Fruit fly (Drosophila melanogaster): ENCODE measurements around the gene CG17129.

Gene CG17129

dm6 chr3L:684749-685440 is 4.8 kb upstream of the CG17129 start (continued):
- TF ChIP-seq ci (GFP tag; IDR thresholded peaks at IDR 0.05), result peak; percentile 9; the same call in 1 of the 3 replicates
- no peak for TF ChIP-seq sna (GFP tag; IDR thresholded peaks at IDR 0.05; ENCODE audit: partially characterized antibody)
- no peak for TF ChIP-seq lbe (GFP tag; optimal IDR thresholded peaks at IDR 0.05)
- TF ChIP-seq gsb-n (tag; optimal IDR thresholded peaks at IDR 0.05), result no peak
- no peak for TF ChIP-seq Mad (GFP tag; optimal IDR thresholded peaks at IDR 0.05)
- TF ChIP-seq CHES-1-like (GFP tag; optimal IDR thresholded peaks at IDR 0.05), result no peak
- TF ChIP-seq CG4730 (GFP tag; IDR thresholded peaks at IDR 0.05), result no peak
- no peak for TF ChIP-seq CG10543 (GFP tag; optimal IDR thresholded peaks at IDR 0.05)
- peak; percentile 71 for TF ChIP-seq Ets65A (GFP tag)
- no peak for TF ChIP-seq zen2 (GFP tag; IDR thresholded peaks at IDR 0.05; ENCODE audit: partially characterized antibody)
- no peak for TF ChIP-seq Eip74EF (GFP tag; optimal IDR thresholded peaks at IDR 0.05)
- TF ChIP-seq CG16815 (GFP tag; optimal IDR thresholded peaks at IDR 0.05), result no peak
- no peak for TF ChIP-seq ATbp (GFP tag; optimal IDR thresholded peaks at IDR 0.05)
- no peak for TF ChIP-seq E2f2 (GFP tag; IDR thresholded peaks at IDR 0.05)
- TF ChIP-seq br (optimal IDR thresholded peaks at IDR 0.05), result no peak
- no peak for TF ChIP-seq unpg (GFP tag; optimal IDR thresholded peaks at IDR 0.05)
- no peak for TF ChIP-seq HLH4C (GFP tag; IDR thresholded peaks at IDR 0.05; ENCODE audit: partially characterized antibody)
- no peak for TF ChIP-seq CG18476 (GFP tag; optimal IDR thresholded peaks at IDR 0.05)
- no peak for TF ChIP-seq tx (GFP tag; optimal IDR thresholded peaks at IDR 0.05)
- no peak for TF ChIP-seq mam (GFP tag; optimal IDR thresholded peaks at IDR 0.05)
- TF ChIP-seq Sry-δ (GFP tag; optimal IDR thresholded peaks at IDR 0.05), result no peak
- no peak for TF ChIP-seq Xrp1 (GFP tag; IDR thresholded peaks at IDR 0.05)
- no peak for TF ChIP-seq phol (tag; optimal IDR thresholded peaks at IDR 0.05)
- peak; percentile 0 for TF ChIP-seq Hsf (GFP tag; optimal IDR thresholded peaks at IDR 0.05)
- no peak for TF ChIP-seq TFAM (GFP tag; optimal IDR thresholded peaks at IDR 0.05)
- TF ChIP-seq Med (GFP tag), result peak; percentile 7
- TF ChIP-seq pho (GFP tag; optimal IDR thresholded peaks at IDR 0.05), result no peak
- no peak for TF ChIP-seq CG43689 (GFP tag; IDR thresholded peaks at IDR 0.05)
- TF ChIP-seq CG12769 (tag; optimal IDR thresholded peaks at IDR 0.05), result no peak
- no peak for TF ChIP-seq CG2116 (GFP tag; optimal IDR thresholded peaks at IDR 0.05)
- no peak for TF ChIP-seq CG7745 (tag; optimal IDR thresholded peaks at IDR 0.05)
- TF ChIP-seq CG15269 (tag; optimal IDR thresholded peaks at IDR 0.05), result no peak
- no peak for TF ChIP-seq CG17612 (GFP tag; IDR thresholded peaks at IDR 0.05)
- no peak for TF ChIP-seq Spps (tag; optimal IDR thresholded peaks at IDR 0.05)
- no peak for TF ChIP-seq CG33213 (GFP tag; optimal IDR thresholded peaks at IDR 0.05)
- TF ChIP-seq abd-A (tag; optimal IDR thresholded peaks at IDR 0.05), result no peak
- no peak for TF ChIP-seq CG10267 (tag; optimal IDR thresholded peaks at IDR 0.05)
- no peak for TF ChIP-seq CG12391 (tag; optimal IDR thresholded peaks at IDR 0.05)
- TF ChIP-seq CG1529 (GFP tag; optimal IDR thresholded peaks at IDR 0.05), result no peak
- no peak for TF ChIP-seq Ssrp (tag; optimal IDR thresholded peaks at IDR 0.05)
- 0 out of 3 replicates have a peak, but pooled peaks have one; percentile 38 for TF ChIP-seq Doc3 (GFP tag; IDR thresholded peaks at IDR 0.05; ENCODE audit: partially characterized antibody)
- TF ChIP-seq pros (GFP tag; optimal IDR thresholded peaks at IDR 0.05), result peak; percentile 47
- no peak for TF ChIP-seq Dip2 (GFP tag; IDR thresholded peaks at IDR 0.05)
- TF ChIP-seq CG14667 (GFP tag; IDR thresholded peaks at IDR 0.05), result no peak
- TF ChIP-seq CG7372 (GFP tag; IDR thresholded peaks at IDR 0.05), result no peak
- TF ChIP-seq Abd-B (GFP tag; optimal IDR thresholded peaks at IDR 0.05), result no peak
- TF ChIP-seq Myb (GFP tag; optimal IDR thresholded peaks at IDR 0.05), result peak; percentile 5
- no peak for TF ChIP-seq Fer1 (GFP tag; optimal IDR thresholded peaks at IDR 0.05)
- TF ChIP-seq NC2β (GFP tag; optimal IDR thresholded peaks at IDR 0.05), result no peak
- no peak for TF ChIP-seq pita (GFP tag; optimal IDR thresholded peaks at IDR 0.05)
